Worm (Caenorhabditis elegans) whole organism, early embryonic: Measurements from ENCODE around the gene clec-166.

Source experiments
- B0310.2 ChIP-seq: sonication (generic microtip); optimal IDR thresholded peaks from 2 replicates; lab custom pipeline; 2016; ENCODE audit warnings: mild to moderate bottlenecking, missing genetic modification characterization, missing compliant biosample characterization
- F13C5.2 ChIP-seq: sonication (generic microtip); optimal IDR thresholded peaks from 2 replicates; lab custom pipeline; 2017; ENCODE audit warnings: mild to moderate bottlenecking, missing genetic modification characterization, inconsistent platforms, missing compliant biosample characterization
- ama-1 ChIP-seq: fragments of 150-350 bp; optimal IDR thresholded peaks from 2 replicates; lab custom pipeline; 2014
- ceh-13 ChIP-seq: fragments of 200-800 bp; sonication (Bioruptor generic); optimal IDR thresholded peaks from 2 replicates; lab custom pipeline; 2018; ENCODE audit warnings: mild to moderate bottlenecking, missing genetic modification characterization, missing compliant biosample characterization
- ceh-36 ChIP-seq: sonication (generic microtip); optimal IDR thresholded peaks from 2 replicates; lab custom pipeline; 2016; ENCODE audit warnings: missing genetic modification characterization, inconsistent platforms, missing compliant biosample characterization
- ets-7 ChIP-seq: sonication (generic microtip); optimal IDR thresholded peaks from 2 replicates; lab custom pipeline; 2016; ENCODE audit warnings: missing genotype, missing genetic modification characterization, missing compliant biosample characterization
- hnd-1 ChIP-seq: sonication (generic microtip); optimal IDR thresholded peaks from 2 replicates; lab custom pipeline; 2016; ENCODE audit warnings: missing genetic modification characterization, missing compliant biosample characterization
- pes-1 ChIP-seq: fragments of 200-800 bp; sonication (Bioruptor generic); IDR thresholded peaks from 2 replicates; pipeline ENCODE4 v1.3.6; 2022; ENCODE audit warnings: missing genetic modification reagents, missing genetic modification characterization, missing compliant biosample characterization
- tbx-11 ChIP-seq: fragments of 200-800 bp; sonication (Bioruptor generic); IDR thresholded peaks from 2 replicates; pipeline ENCODE4 v1.3.6; 2022; ENCODE audit warnings: missing genetic modification characterization, missing compliant biosample characterization
- tbx-37 ChIP-seq: fragments of 200-800 bp; sonication (Bioruptor generic); conservative IDR thresholded peaks from 2 replicates; pipeline ENCODE4 v1.3.6; 2022; ENCODE audit warnings: missing genetic modification reagents, missing genetic modification characterization, missing compliant biosample characterization

DNA sequence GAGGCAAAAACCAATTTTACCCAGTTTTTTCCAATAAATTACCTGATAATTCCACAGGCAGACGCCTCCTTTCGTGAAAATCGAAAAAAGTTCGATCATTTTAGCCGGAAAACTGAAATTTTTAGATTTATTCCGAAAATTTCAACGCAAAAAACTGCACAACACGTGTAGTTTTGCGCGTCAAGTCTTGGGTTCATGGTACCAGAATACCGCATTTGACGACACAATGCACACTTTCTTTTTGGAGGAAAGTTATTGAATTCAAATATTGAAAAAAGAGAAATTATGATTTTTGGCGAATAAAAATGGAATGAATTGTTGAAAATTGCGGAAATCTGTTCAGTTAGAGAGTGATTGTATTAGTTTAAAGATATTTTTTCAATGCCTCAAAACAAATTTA, 11.5 kb downstream of the clec-166 start, which contains the start of gene F38A1.8:
- no peak for TF ChIP-seq F13C5.2 (tag; lab: Kevin White, UChicago)
- no peak for TF ChIP-seq ama-1
- no peak for TF ChIP-seq ceh-13 (GFP tag; lab: Kevin White, UChicago)
- no peak for TF ChIP-seq B0310.2 (tag; lab: Kevin White, UChicago)
- no peak for TF ChIP-seq hnd-1 (tag; lab: Kevin White, UChicago)
- TF ChIP-seq ceh-36 = no peak
- TF ChIP-seq pes-1 (GFP tag; lab: Robert Waterston, UW) = no peak
- TF ChIP-seq ets-7 (tag; lab: Kevin White, UChicago) = no peak
- no peak for TF ChIP-seq tbx-37
- TF ChIP-seq tbx-11 (GFP tag; lab: Robert Waterston, UW) = no peak
